Worm (Caenorhabditis elegans) whole organism, early embryonic: ENCODE results near the gene srbc-17.

Experiments used
- B0310.2 ChIP-seq: sonication (generic microtip); optimal IDR thresholded peaks from 2 replicates; lab custom pipeline; 2016; ENCODE audit warnings: mild to moderate bottlenecking, missing genetic modification characterization, missing compliant biosample characterization
- F13C5.2 ChIP-seq: sonication (generic microtip); optimal IDR thresholded peaks from 2 replicates; lab custom pipeline; 2017; ENCODE audit warnings: mild to moderate bottlenecking, missing genetic modification characterization, inconsistent platforms, missing compliant biosample characterization
- aly-1 ChIP-seq: sonication (generic microtip); optimal IDR thresholded peaks from 2 replicates; lab custom pipeline; 2016; ENCODE audit warnings: missing genetic modification characterization, missing compliant biosample characterization
- ama-1 ChIP-seq: fragments of 150-350 bp; optimal IDR thresholded peaks from 2 replicates; lab custom pipeline; 2014
- ceh-13 ChIP-seq: fragments of 200-800 bp; sonication (Bioruptor generic); optimal IDR thresholded peaks from 2 replicates; lab custom pipeline; 2018; ENCODE audit warnings: mild to moderate bottlenecking, missing genetic modification characterization, missing compliant biosample characterization
- ceh-36 ChIP-seq: sonication (generic microtip); optimal IDR thresholded peaks from 2 replicates; lab custom pipeline; 2016; ENCODE audit warnings: missing genetic modification characterization, inconsistent platforms, missing compliant biosample characterization
- ets-7 ChIP-seq: sonication (generic microtip); optimal IDR thresholded peaks from 2 replicates; lab custom pipeline; 2016; ENCODE audit warnings: missing genotype, missing genetic modification characterization, missing compliant biosample characterization
- flt-1 ChIP-seq: fragments of 200-800 bp; sonication (Bioruptor generic); IDR thresholded peaks from 2 replicates; pipeline ENCODE4 v1.3.6; 2022; ENCODE audit warnings: missing genetic modification characterization, missing compliant biosample characterization
- hmbx-1 ChIP-seq: sonication (generic microtip); optimal IDR thresholded peaks from 2 replicates; lab custom pipeline; 2016; ENCODE audit warnings: mild to moderate bottlenecking, missing genetic modification characterization, missing compliant biosample characterization
- hmg-4 ChIP-seq: fragments of 200-800 bp; sonication (Bioruptor generic); optimal IDR thresholded peaks from 2 replicates; lab custom pipeline; 2018; ENCODE audit warnings: mild to moderate bottlenecking, missing genetic modification characterization, missing compliant biosample characterization
- hnd-1 ChIP-seq: sonication (generic microtip); optimal IDR thresholded peaks from 2 replicates; lab custom pipeline; 2016; ENCODE audit warnings: missing genetic modification characterization, missing compliant biosample characterization
- pes-1 ChIP-seq: fragments of 200-800 bp; sonication (Bioruptor generic); IDR thresholded peaks from 2 replicates; pipeline ENCODE4 v1.3.6; 2022; ENCODE audit warnings: missing genetic modification reagents, missing genetic modification characterization, missing compliant biosample characterization
- scrt-1 ChIP-seq: fragments of 200-800 bp; sonication (Bioruptor generic); IDR thresholded peaks from 2 replicates; pipeline ENCODE4 v1.3.6; 2022; ENCODE audit warnings: missing genetic modification characterization, missing compliant biosample characterization
- sea-1 ChIP-seq: fragments of 200-800 bp; sonication (Bioruptor generic); conservative IDR thresholded peaks from 2 replicates; pipeline ENCODE4 v1.3.6; 2022; ENCODE audit warnings: missing genetic modification characterization, missing compliant biosample characterization
- tbx-11 ChIP-seq: fragments of 200-800 bp; sonication (Bioruptor generic); IDR thresholded peaks from 2 replicates; pipeline ENCODE4 v1.3.6; 2022; ENCODE audit warnings: missing genetic modification characterization, missing compliant biosample characterization
- tbx-37 ChIP-seq: fragments of 200-800 bp; sonication (Bioruptor generic); conservative IDR thresholded peaks from 2 replicates; pipeline ENCODE4 v1.3.6; 2022; ENCODE audit warnings: missing genetic modification reagents, missing genetic modification characterization, missing compliant biosample characterization
- tra-4 ChIP-seq: sonication (generic microtip); optimal IDR thresholded peaks from 2 replicates; lab custom pipeline; 2017; ENCODE audit warnings: missing genetic modification characterization, missing compliant biosample characterization

Gene srbc-17

DNA sequence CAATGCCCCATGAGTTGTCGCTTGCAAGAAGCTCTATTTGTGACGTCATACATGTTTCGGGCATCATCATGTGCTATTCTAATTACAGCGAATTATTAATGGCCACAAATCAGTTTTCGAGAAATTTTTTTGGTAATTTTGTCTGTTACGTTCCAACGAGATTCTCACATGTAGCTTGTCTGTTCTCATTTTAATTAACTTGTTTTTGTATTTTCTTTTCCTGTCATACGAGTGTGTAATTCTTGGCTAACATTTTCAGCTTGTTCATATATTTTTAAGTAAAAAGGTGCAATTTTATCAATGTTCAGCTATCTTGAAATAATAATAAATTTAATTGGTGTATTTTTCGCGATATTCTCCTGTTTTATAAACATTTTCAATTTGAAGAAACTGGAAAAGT, 22.3 kb upstream of the srbc-17 start, which contains the start of gene srbc-21:
Gene srbc-21, plus strand, starts transcription at position 301 of the 400 bp plus-strand sequence.
- TF ChIP-seq flt-1 (GFP tag; lab: Robert Waterston, UW): no peak
- no peak for TF ChIP-seq sea-1 (GFP tag; lab: Robert Waterston, UW)
- no peak for TF ChIP-seq ceh-36
- TF ChIP-seq tra-4 (tag; lab: Kevin White, UChicago): no peak
- no peak for TF ChIP-seq F13C5.2
- no peak for TF ChIP-seq pes-1 (GFP tag; lab: Robert Waterston, UW)
- TF ChIP-seq ceh-13: no peak
- no peak for TF ChIP-seq scrt-1 (GFP tag; lab: Robert Waterston, UW)
- TF ChIP-seq ets-7 (tag; lab: Kevin White, UChicago): no peak
- TF ChIP-seq tbx-37: no peak
- TF ChIP-seq B0310.2 (tag; lab: Kevin White, UChicago): no peak

ce11 chrV:2156830-2157229, 20.7 kb upstream of the srbc-17 start, which contains the start of gene srbc-22:
Gene srbc-22 (plus strand): TSS chrV:2157130.
- no peak for TF ChIP-seq tra-4 (tag; lab: Kevin White, UChicago)
- TF ChIP-seq tbx-37: no peak
- TF ChIP-seq hnd-1: no peak
- no peak for TF ChIP-seq ceh-13
- no peak for TF ChIP-seq aly-1
- no peak for TF ChIP-seq scrt-1 (GFP tag; lab: Robert Waterston, UW)
- TF ChIP-seq B0310.2 (tag; lab: Kevin White, UChicago): no peak
- no peak for TF ChIP-seq pes-1 (GFP tag; lab: Robert Waterston, UW)
- TF ChIP-seq ama-1 (lab: Kevin White, UChicago): no peak
- no peak for TF ChIP-seq flt-1 (GFP tag; lab: Robert Waterston, UW)
- TF ChIP-seq sea-1 (GFP tag; lab: Robert Waterston, UW): no peak
- TF ChIP-seq hmg-4: no peak
- no peak for TF ChIP-seq hmbx-1
- no peak for TF ChIP-seq tbx-11

DNA sequence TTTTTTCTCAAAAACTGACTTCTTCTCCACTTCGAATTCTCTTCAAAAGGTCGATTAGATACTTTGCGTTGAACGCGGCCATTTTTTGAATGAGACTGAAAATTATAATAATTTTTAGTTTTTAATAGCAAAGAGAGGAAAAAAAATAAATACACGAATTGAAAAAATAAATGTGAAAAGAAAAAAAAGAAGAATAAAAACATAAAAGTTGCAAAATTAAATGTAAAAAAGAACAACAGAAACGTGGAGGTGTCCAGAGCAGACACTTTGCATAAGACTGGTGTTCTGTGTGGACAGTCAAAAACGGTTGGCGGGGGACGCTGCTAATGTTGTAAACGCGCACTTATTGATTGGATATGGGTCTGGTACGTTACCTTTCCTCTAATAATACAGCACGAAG, 18.2 kb upstream of the srbc-17 start, which contains the start of gene C45H4.14:
Gene C45H4.14, minus strand, starts transcription at position 101 of the 400 bp plus-strand sequence.
- no peak for TF ChIP-seq ama-1 (lab: Kevin White, UChicago)
- no peak for TF ChIP-seq hmbx-1

DNA sequence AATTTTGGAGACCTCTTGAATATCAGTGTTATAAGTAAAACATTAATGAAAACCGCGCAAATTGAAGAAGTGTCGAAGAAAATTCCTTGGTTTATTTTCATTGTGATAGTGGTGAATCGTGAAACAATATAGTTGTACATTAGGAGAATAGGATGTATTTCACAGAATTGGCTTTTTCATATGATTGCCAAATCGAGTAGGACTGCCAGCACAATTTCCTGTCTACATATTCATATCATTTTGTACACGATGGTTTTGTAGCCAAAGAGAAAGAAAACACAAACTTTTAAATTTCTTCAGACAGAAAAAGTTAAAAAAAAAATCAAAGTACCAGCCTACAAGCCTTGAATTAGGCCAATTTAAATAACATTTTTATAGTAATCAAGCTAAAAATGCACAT, 13.8 kb upstream of the srbc-17 start, which contains the start of gene str-255:
Gene str-255, minus strand, starts transcription at position 101 of the 400 bp plus-strand sequence.
- no peak for TF ChIP-seq ama-1 (lab: Kevin White, UChicago)
- no peak for TF ChIP-seq aly-1
- no peak for TF ChIP-seq tra-4 (tag; lab: Kevin White, UChicago)

DNA sequence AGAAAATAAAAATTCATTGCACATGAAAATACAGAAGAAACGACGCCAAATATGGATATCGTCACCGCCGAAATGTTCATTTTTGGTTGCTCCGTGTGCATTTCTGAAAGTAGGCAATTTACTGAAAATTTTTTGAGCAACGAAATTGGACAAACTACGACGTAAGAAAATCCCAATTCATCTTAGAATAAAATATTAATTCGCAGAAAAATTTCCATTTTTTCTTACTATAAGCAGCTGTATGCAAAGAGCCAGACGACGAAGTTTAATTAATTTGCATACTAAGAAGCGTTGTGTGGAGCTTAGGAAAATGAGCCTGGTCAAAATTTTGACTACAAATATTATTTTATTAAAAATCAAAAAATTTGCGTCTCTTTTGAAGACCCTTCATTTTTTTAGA, 10.8 kb upstream of the srbc-17 start, which contains the start of gene srbc-19:
Gene srbc-19, minus strand, starts transcription at position 101 of the 400 bp plus-strand sequence.
- no peak for TF ChIP-seq scrt-1 (GFP tag; lab: Robert Waterston, UW)
- no peak for TF ChIP-seq ets-7 (tag; lab: Kevin White, UChicago)
- no peak for TF ChIP-seq F13C5.2
- no peak for TF ChIP-seq ceh-13

DNA sequence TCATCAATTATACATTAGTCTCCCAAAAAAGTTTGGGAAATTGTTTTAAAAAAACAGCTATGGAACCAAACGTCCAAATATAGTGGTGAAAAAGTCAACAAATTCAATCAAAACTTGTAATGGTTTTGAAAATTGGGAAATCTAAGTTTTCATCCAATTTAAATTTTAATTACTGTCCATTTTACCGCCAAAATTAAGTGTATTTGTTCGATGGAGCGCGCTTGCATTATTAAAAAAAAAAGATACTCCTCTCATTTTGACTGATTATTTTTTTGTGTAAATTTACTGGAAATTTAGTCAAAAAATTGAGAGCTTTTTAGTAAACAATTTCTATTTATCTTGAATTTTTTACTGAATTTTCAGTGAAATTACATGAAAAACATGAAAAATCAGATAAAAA, 3.0 kb upstream of the srbc-17 start:
- TF ChIP-seq tra-4 (tag; lab: Kevin White, UChicago) (no peak), hnd-1 (no peak), hmg-4 (no peak), ama-1 (lab: Kevin White, UChicago) (no peak), B0310.2 (tag; lab: Kevin White, UChicago) (no peak), F13C5.2 (no peak), sea-1 (GFP tag; lab: Robert Waterston, UW) (no peak), scrt-1 (GFP tag; lab: Robert Waterston, UW) (no peak), ceh-13 (no peak), flt-1 (GFP tag; lab: Robert Waterston, UW) (no peak), pes-1 (GFP tag; lab: Robert Waterston, UW) (no peak), ets-7 (tag; lab: Kevin White, UChicago) (no peak), tbx-11 (no peak), hmbx-1 (no peak), aly-1 (no peak)

DNA sequence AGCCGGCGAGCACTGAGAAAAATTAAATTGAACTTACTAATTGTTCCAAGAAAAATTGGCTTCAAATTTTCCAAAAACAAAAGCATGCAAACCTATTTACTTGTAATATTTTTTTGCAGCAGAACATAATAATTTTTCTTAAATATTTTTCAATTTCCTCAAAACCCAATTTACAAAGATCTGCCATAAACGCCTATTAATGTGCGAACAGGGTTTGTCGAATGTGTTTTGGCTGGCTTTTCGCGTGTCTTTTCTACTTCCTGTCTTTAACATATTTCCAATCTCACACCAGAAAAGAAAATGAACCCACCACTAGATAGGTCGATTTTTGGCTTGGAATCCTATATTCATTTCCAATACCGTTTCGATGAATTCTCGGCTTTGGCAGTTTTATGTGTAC, 2.3 kb upstream of the srbc-17 start, which contains the start of gene C45H4.18:
Gene C45H4.18, plus strand, starts transcription at position 301 of the 400 bp plus-strand sequence.
- no peak for TF ChIP-seq tbx-37
- TF ChIP-seq ama-1 (lab: Kevin White, UChicago): no peak
- no peak for TF ChIP-seq B0310.2 (tag; lab: Kevin White, UChicago)
- no peak for TF ChIP-seq ceh-36
- no peak for TF ChIP-seq hmbx-1
- no peak for TF ChIP-seq tbx-11
- no peak for TF ChIP-seq scrt-1 (GFP tag; lab: Robert Waterston, UW)
- TF ChIP-seq F13C5.2: no peak
- TF ChIP-seq flt-1 (GFP tag; lab: Robert Waterston, UW): no peak
- no peak for TF ChIP-seq pes-1 (GFP tag; lab: Robert Waterston, UW)
- TF ChIP-seq aly-1: no peak
- TF ChIP-seq ets-7 (tag; lab: Kevin White, UChicago): no peak
- TF ChIP-seq hnd-1: no peak

DNA sequence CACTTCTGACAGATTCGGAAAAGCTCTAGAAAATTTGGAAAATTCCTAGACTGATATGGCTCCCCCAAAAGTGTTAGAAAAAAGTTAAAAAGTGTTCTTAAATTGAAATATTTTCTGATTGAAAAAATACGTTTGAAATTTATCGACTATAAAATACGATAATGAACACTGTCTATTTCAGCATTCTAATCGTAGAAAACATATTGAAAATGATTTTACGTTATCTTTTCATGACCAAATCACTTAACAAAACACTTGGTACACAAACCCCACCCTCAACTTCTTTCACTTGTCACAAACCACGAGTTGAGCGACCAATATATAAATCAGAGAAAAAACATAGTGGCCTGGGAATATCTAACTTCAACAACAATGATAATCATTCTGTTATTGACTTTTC, 1.7 kb downstream of the srbc-17 start, which contains the start of gene cyp-33C1:
Gene cyp-33C1, plus strand, starts transcription at position 301 of the 400 bp plus-strand sequence.
- no peak for TF ChIP-seq tra-4 (tag; lab: Kevin White, UChicago)
- TF ChIP-seq aly-1: no peak
- TF ChIP-seq hnd-1: no peak
- no peak for TF ChIP-seq ceh-13
- TF ChIP-seq pes-1 (GFP tag; lab: Robert Waterston, UW): no peak
- no peak for TF ChIP-seq ceh-36
- TF ChIP-seq ama-1 (lab: Kevin White, UChicago): no peak
- no peak for TF ChIP-seq flt-1 (GFP tag; lab: Robert Waterston, UW)
- no peak for TF ChIP-seq scrt-1 (GFP tag; lab: Robert Waterston, UW)
- TF ChIP-seq B0310.2 (tag; lab: Kevin White, UChicago): no peak
- TF ChIP-seq sea-1 (GFP tag; lab: Robert Waterston, UW): no peak
